Fruit fly (Drosophila melanogaster): ENCODE results near the gene CG7148.

CG7148 gene

DNA sequence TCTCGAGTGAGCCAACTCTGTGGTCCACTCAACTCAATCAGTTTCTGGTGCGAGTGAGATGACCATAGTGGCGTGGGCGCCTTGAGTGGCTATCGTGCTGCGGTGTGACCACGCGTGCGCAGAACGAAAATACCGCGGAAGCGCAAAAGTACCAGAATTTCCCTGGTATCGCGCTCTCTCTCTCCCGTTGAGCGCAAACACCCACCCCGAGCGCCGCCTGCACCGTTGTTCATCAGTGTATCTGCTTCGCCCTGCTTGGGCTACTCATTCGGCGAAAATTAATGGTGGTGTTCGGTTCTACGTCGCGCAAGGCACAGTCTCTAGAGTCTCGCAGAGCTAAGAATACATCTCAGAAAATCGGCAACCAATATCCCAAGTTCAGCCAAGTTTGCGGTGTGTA is 47.3 kb upstream of the CG7148 start (continued):
- TF ChIP-seq CG5953 (GFP tag; IDR thresholded peaks at IDR 0.05) (no peak), ems (GFP tag; optimal IDR thresholded peaks at IDR 0.05) (no peak), CTCF (GFP tag; optimal IDR thresholded peaks at IDR 0.05) (peak; percentile 20), CG3995 (GFP tag; optimal IDR thresholded peaks at IDR 0.05) (no peak), gcm (GFP tag; optimal IDR thresholded peaks at IDR 0.05) (peak; percentile 75), CG12769 (tag; optimal IDR thresholded peaks at IDR 0.05) (peak; percentile 85), Nf-YB (GFP tag; optimal IDR thresholded peaks at IDR 0.05) (peak; percentile 42), fu2 (GFP tag; optimal IDR thresholded peaks at IDR 0.05) (no peak), usp (GFP tag; optimal IDR thresholded peaks at IDR 0.05) (no peak), wdn (GFP tag; IDR thresholded peaks at IDR 0.05) (0 out of 2 replicates have a peak, but pooled peaks have one; percentile 9), pita (GFP tag; optimal IDR thresholded peaks at IDR 0.05) (no peak), Scr (GFP tag; IDR thresholded peaks at IDR 0.05; ENCODE audit: partially characterized antibody) (peak; percentile 69), lola (GFP tag; optimal IDR thresholded peaks at IDR 0.05) (no peak), mirr (GFP tag; optimal IDR thresholded peaks at IDR 0.05) (peak; percentile 47), CG9876 (GFP tag; optimal IDR thresholded peaks at IDR 0.05) (no peak), CG6689 (GFP tag; IDR thresholded peaks at IDR 0.05) (0 out of 2 replicates have a peak, but pooled peaks have one; percentile 30), BtbVII (GFP tag; optimal IDR thresholded peaks at IDR 0.05) (no peak), CG18476 (GFP tag; optimal IDR thresholded peaks at IDR 0.05) (no peak), kah (GFP tag; optimal IDR thresholded peaks at IDR 0.05) (no peak), Atf-2 (GFP tag; optimal IDR thresholded peaks at IDR 0.05) (no peak), gcm2 (GFP tag; optimal IDR thresholded peaks at IDR 0.05) (no peak), sim (GFP tag; IDR thresholded peaks at IDR 0.05) (no peak), hbn (GFP tag; IDR thresholded peaks at IDR 0.05; ENCODE audit: partially characterized antibody) (peak; percentile 52), Dip2 (GFP tag; IDR thresholded peaks at IDR 0.05) (no peak), cas (GFP tag; IDR thresholded peaks at IDR 0.05) (no peak; the same call in 1 of the 2 replicates), CG1832 (GFP tag; optimal IDR thresholded peaks at IDR 0.05) (peak; percentile 89), Vsx1 (GFP tag; optimal IDR thresholded peaks at IDR 0.05) (no peak), HLHmδ (GFP tag; optimal IDR thresholded peaks at IDR 0.05) (peak; percentile 82), kni (GFP tag; optimal IDR thresholded peaks at IDR 0.05) (peak; percentile 16), luna (GFP tag; optimal IDR thresholded peaks at IDR 0.05) (no peak), pb (GFP tag; optimal IDR thresholded peaks at IDR 0.05) (no peak), Nf-YA (GFP tag; IDR thresholded peaks at IDR 0.05) (no peak), twi (tag; optimal IDR thresholded peaks at IDR 0.05) (no peak), CG18599 (GFP tag; optimal IDR thresholded peaks at IDR 0.05) (peak; percentile 61), eve (GFP tag; optimal IDR thresholded peaks at IDR 0.05) (no peak), zfh2 (GFP tag; optimal IDR thresholded peaks at IDR 0.05) (no peak), CG2712 (tag; optimal IDR thresholded peaks at IDR 0.05) (peak; percentile 26), CG7987 (GFP tag; optimal IDR thresholded peaks at IDR 0.05) (peak; percentile 27), Lim3 (GFP tag; IDR thresholded peaks at IDR 0.05) (no peak), scrt (GFP tag; optimal IDR thresholded peaks at IDR 0.05) (peak; percentile 39), Dref (GFP tag; IDR thresholded peaks at IDR 0.05) (0 out of 2 replicates have a peak, but pooled peaks have one; percentile 12), CG4404 (GFP tag; IDR thresholded peaks at IDR 0.05) (no peak), toy (GFP tag; IDR thresholded peaks at IDR 0.05) (0 out of 2 replicates have a peak, but pooled peaks have one; percentile 27), gt (GFP tag; IDR thresholded peaks at IDR 0.05) (no peak), Dfd (GFP tag; optimal IDR thresholded peaks at IDR 0.05) (no peak), br (optimal IDR thresholded peaks at IDR 0.05) (no peak), CG34376 (GFP tag; optimal IDR thresholded peaks at IDR 0.05) (peak; percentile 53), row (GFP tag; IDR thresholded peaks at IDR 0.05) (peak; percentile 51; the same call in 1 of the 3 replicates), CG13894 (tag; optimal IDR thresholded peaks at IDR 0.05) (peak; percentile 42), fd64A (GFP tag; optimal IDR thresholded peaks at IDR 0.05) (peak; percentile 55), CG17802 (tag; optimal IDR thresholded peaks at IDR 0.05) (no peak), ttk (GFP tag; IDR thresholded peaks at IDR 0.05) (peak; percentile 34; the same call in 1 of the 2 replicates)
